Fruit fly (Drosophila melanogaster) S2 (cell line): ENCODE results near the gene PAN3.

Experiments used
- CG8478 ChIP-seq: fragments of >200 bp; optimal IDR thresholded peaks from 2 replicates; lab custom pipeline; 2018
- CTCF ChIP-seq, 2 experiments: fragments of >200 bp; optimal IDR thresholded peaks; 2 replicates each; lab custom pipeline; 2018

Gene PAN3

dm6 chr3L:3070274-3071204, at the start of gene PAN3, which contains the start of gene CG32486:
Gene PAN3 (plus strand): TSS chr3L:3071133.
Gene CG32486 (minus strand): TSS chr3L:3070839.
- TF ChIP-seq CG8478 (lab: Kevin White, UChicago) (no peak), CTCF (optimal IDR thresholded peaks at IDR 0.05; lab: Kevin White, UChicago) (no peak)

- TF ChIP-seq CG8478 (lab: Kevin White, UChicago), result no peak
These were observed 44.5 kb upstream of the PAN3 start, which contains the start of gene aly for dm6 chr3L:3026421-3026820. Gene aly (minus strand): TSS chr3L:3026521.

dm6 chr3L:3034779-3035643, 35.9 kb upstream of the PAN3 start, which contains the start of gene CG2162:
Gene CG2162 (plus strand): TSS chr3L:3035196.
- TF ChIP-seq CG8478 (lab: Kevin White, UChicago) (no peak), CTCF (optimal IDR thresholded peaks at IDR 0.05; lab: Kevin White, UChicago) (no peak)

dm6 chr3L:3035769-3036583, 35.0 kb upstream of the PAN3 start:
- TF ChIP-seq CG8478 (lab: Kevin White, UChicago) (no peak), CTCF (optimal IDR thresholded peaks at IDR 0.05; lab: Kevin White, UChicago) (no peak)

- no peak for TF ChIP-seq CTCF (optimal IDR thresholded peaks at IDR 0.05; lab: Kevin White, UChicago)
- no peak for TF ChIP-seq CG8478 (lab: Kevin White, UChicago)
These were observed 33.9 kb upstream of the PAN3 start for dm6 chr3L:3036951-3037586.

- TF ChIP-seq CTCF (optimal IDR thresholded peaks at IDR 0.05; lab: Kevin White, UChicago), result no peak
- TF ChIP-seq CG8478 (lab: Kevin White, UChicago), result no peak
These were observed 32.9 kb upstream of the PAN3 start for dm6 chr3L:3037822-3038563.

dm6 chr3L:3042150-3043049, 28.5 kb upstream of the PAN3 start, which contains the start of gene Prx4:
Gene Prx4 (plus strand): TSS chr3L:3042359.
- TF ChIP-seq CG8478 (lab: Kevin White, UChicago) (no peak), CTCF (optimal IDR thresholded peaks at IDR 0.05; lab: Kevin White, UChicago) (no peak)

- TF ChIP-seq CTCF (optimal IDR thresholded peaks at IDR 0.05; lab: Kevin White, UChicago), result no peak
- no peak for TF ChIP-seq CG8478 (lab: Kevin White, UChicago)
These were observed 25.6 kb upstream of the PAN3 start for dm6 chr3L:3045256-3045743.

- TF ChIP-seq CTCF (optimal IDR thresholded peaks at IDR 0.05; lab: Kevin White, UChicago) (no peak), CG8478 (lab: Kevin White, UChicago) (no peak)
These were observed 24.4 kb upstream of the PAN3 start, which contains the start of the genes scramb2 and Sk2 for dm6 chr3L:3046325-3047156. Gene scramb2 (minus strand): TSS chr3L:3046812. Gene Sk2 (plus strand): TSS chr3L:3047087.

dm6 chr3L:3048647-3049046, 22.3 kb upstream of the PAN3 start:
- TF ChIP-seq CTCF (optimal IDR thresholded peaks at IDR 0.05; lab: Kevin White, UChicago) (no peak), CG8478 (lab: Kevin White, UChicago) (no peak)

- TF ChIP-seq CTCF (optimal IDR thresholded peaks at IDR 0.05; lab: Kevin White, UChicago), result no peak
- no peak for TF ChIP-seq CG8478 (lab: Kevin White, UChicago)
These were observed 20.7 kb upstream of the PAN3 start, which contains the start of gene CG32485 for dm6 chr3L:3050185-3050584. Gene CG32485 (plus strand): TSS chr3L:3050323.
